Fruit fly (Drosophila melanogaster): ENCODE results near the gene Mulk.

The Mulk gene

DNA sequence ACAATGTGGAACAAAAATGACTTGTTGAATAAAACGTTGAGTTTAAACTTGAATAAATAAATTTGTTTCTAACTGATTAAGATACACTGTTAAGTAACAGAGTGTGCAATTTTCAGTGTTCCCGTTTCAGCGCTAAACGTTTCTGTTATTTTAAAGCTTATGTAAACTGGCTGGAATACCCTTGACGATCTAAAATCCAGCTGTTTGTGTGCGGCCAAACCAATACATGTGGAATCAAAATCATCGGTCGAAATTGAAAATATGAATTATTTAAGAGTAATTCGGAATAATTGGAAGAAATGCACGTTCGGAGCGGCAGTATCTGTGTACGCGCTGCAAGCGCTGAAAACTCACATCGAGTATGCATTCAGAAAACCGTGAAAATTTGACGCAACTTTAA is at the start of gene Mulk:
Gene Mulk, plus strand, starts transcription at position 198 of the 400 bp plus-strand sequence.
- TF ChIP-seq hbn (GFP tag; IDR thresholded peaks at IDR 0.05; ENCODE audit: partially characterized antibody) (peak; percentile 36; the same call in 1 of the 2 replicates), gfzf (GFP tag; optimal IDR thresholded peaks at IDR 0.05) (peak; percentile 9), CG10366 (GFP tag; IDR thresholded peaks at IDR 0.05) (no peak), Eip74EF (GFP tag; optimal IDR thresholded peaks at IDR 0.05) (no peak), MBD-R2 (GFP tag; IDR thresholded peaks at IDR 0.05) (peak; percentile 76), CG5245 (GFP tag; optimal IDR thresholded peaks at IDR 0.05) (no peak), Deaf1 (tag; optimal IDR thresholded peaks at IDR 0.05) (no peak), CG30020 (tag; optimal IDR thresholded peaks at IDR 0.05) (peak; percentile 90), pfk (GFP tag; optimal IDR thresholded peaks at IDR 0.05) (peak; percentile 91), row (GFP tag; IDR thresholded peaks at IDR 0.05) (peak; percentile 14; the same call in 1 of the 3 replicates), Dll (GFP tag; IDR thresholded peaks at IDR 0.05; ENCODE audit: partially characterized antibody) (0 out of 4 replicates have a peak, but pooled peaks have one; percentile 29), odd (GFP tag; optimal IDR thresholded peaks at IDR 0.05) (no peak), kni (GFP tag; optimal IDR thresholded peaks at IDR 0.05) (no peak), CG14860 (GFP tag; IDR thresholded peaks at IDR 0.05; ENCODE audit: partially characterized antibody) (no peak), Opbp (GFP tag; IDR thresholded peaks at IDR 0.05; ENCODE audit: partially characterized antibody) (no peak), Hr39 (optimal IDR thresholded peaks at IDR 0.05) (no peak), HmgZ (tag; optimal IDR thresholded peaks at IDR 0.05) (peak; percentile 10), pzg (GFP tag; optimal IDR thresholded peaks at IDR 0.05) (peak; percentile 31), eve (GFP tag; optimal IDR thresholded peaks at IDR 0.05) (peak in 1 of 2 experiments; percentile 40), Pdp1 (GFP tag; optimal IDR thresholded peaks at IDR 0.05) (peak in 1 of 2 experiments; percentile 81), MESR4 (GFP tag; optimal IDR thresholded peaks at IDR 0.05) (peak; percentile 23), pros (GFP tag; optimal IDR thresholded peaks at IDR 0.05) (no peak), CG34422 (GFP tag; IDR thresholded peaks at IDR 0.05) (0 out of 3 replicates have a peak, but pooled peaks have one; percentile 11), crp (GFP tag; optimal IDR thresholded peaks at IDR 0.05) (peak; percentile 0 to 84), CG1603 (tag; optimal IDR thresholded peaks at IDR 0.05) (peak; percentile 95), YL-1 (GFP tag; optimal IDR thresholded peaks at IDR 0.05) (peak; percentile 29), wek (GFP tag; optimal IDR thresholded peaks at IDR 0.05) (peak; percentile 98), CG5180 (GFP tag; optimal IDR thresholded peaks at IDR 0.05) (peak; percentile 40), tin (GFP tag; optimal IDR thresholded peaks at IDR 0.05) (no peak), cg (GFP tag; optimal IDR thresholded peaks at IDR 0.05) (peak; percentile 72), CG8290 (GFP tag; optimal IDR thresholded peaks at IDR 0.05) (no peak), CG8290 (tag; optimal IDR thresholded peaks at IDR 0.05) (no peak), dm (GFP tag; optimal IDR thresholded peaks at IDR 0.05) (peak; percentile 19), CG1529 (GFP tag; optimal IDR thresholded peaks at IDR 0.05) (no peak), tx (GFP tag; optimal IDR thresholded peaks at IDR 0.05) (no peak), crc (GFP tag; optimal IDR thresholded peaks at IDR 0.05) (no peak), CG4617 (GFP tag; optimal IDR thresholded peaks at IDR 0.05; ENCODE audit: borderline replicate concordance) (peak; percentile 5), zfh2 (GFP tag; optimal IDR thresholded peaks at IDR 0.05) (no peak), stwl (tag; optimal IDR thresholded peaks at IDR 0.05) (peak; percentile 36), CHES-1-like (GFP tag; optimal IDR thresholded peaks at IDR 0.05) (no peak)

Measured in whole organism, embryonic.